Fruit fly (Drosophila melanogaster): Measurements from ENCODE around the gene CG42866.

CG42866 gene

dm6 chr2L:19951543-19952163 lies 9.8 kb downstream of the CG42866 start:
- TF ChIP-seq noc (tag; optimal IDR thresholded peaks at IDR 0.05): peak; percentile 2

- TF ChIP-seq noc (tag; optimal IDR thresholded peaks at IDR 0.05): no peak
Observed at dm6 chr2L:19949600-19949999, 11.9 kb downstream of the CG42866 start.

- no peak for TF ChIP-seq noc (tag; optimal IDR thresholded peaks at IDR 0.05)
Observed at dm6 chr2L:19947992-19948524, 13.4 kb downstream of the CG42866 start.

- TF ChIP-seq noc (tag; optimal IDR thresholded peaks at IDR 0.05): no peak
Observed at dm6 chr2L:19944309-19945172, 16.9 kb downstream of the CG42866 start.

- no peak for TF ChIP-seq noc (tag; optimal IDR thresholded peaks at IDR 0.05)
Observed at dm6 chr2L:19943112-19943511, 18.4 kb downstream of the CG42866 start.

dm6 chr2L:19942510-19942909 lies 19.0 kb downstream of the CG42866 start:
- no peak for TF ChIP-seq noc (tag; optimal IDR thresholded peaks at IDR 0.05)

dm6 chr2L:19941352-19941851 lies 20.1 kb downstream of the CG42866 start:
- peak; percentile 78 for TF ChIP-seq noc (tag; optimal IDR thresholded peaks at IDR 0.05)

- TF ChIP-seq noc (tag; optimal IDR thresholded peaks at IDR 0.05): no peak
Observed at dm6 chr2L:19940036-19940435, 21.4 kb downstream of the CG42866 start.

dm6 chr2L:19937804-19938461 lies 23.6 kb downstream of the CG42866 start:
- no peak for TF ChIP-seq noc (tag; optimal IDR thresholded peaks at IDR 0.05)

dm6 chr2L:19935085-19935846 lies 26.2 kb downstream of the CG42866 start:
- peak; percentile 58 for TF ChIP-seq noc (tag; optimal IDR thresholded peaks at IDR 0.05)

dm6 chr2L:19932523-19932922 lies 29.0 kb downstream of the CG42866 start:
- TF ChIP-seq noc (tag; optimal IDR thresholded peaks at IDR 0.05): no peak

dm6 chr2L:19930102-19930501 lies 31.4 kb downstream of the CG42866 start:
- peak; percentile 8 for TF ChIP-seq noc (tag; optimal IDR thresholded peaks at IDR 0.05)

dm6 chr2L:19923786-19924185 lies 37.7 kb downstream of the CG42866 start:
- TF ChIP-seq noc (tag; optimal IDR thresholded peaks at IDR 0.05): no peak

dm6 chr2L:19917860-19918259 lies 43.6 kb downstream of the CG42866 start:
- TF ChIP-seq noc (tag; optimal IDR thresholded peaks at IDR 0.05): no peak

- no peak for TF ChIP-seq noc (tag; optimal IDR thresholded peaks at IDR 0.05)
Observed at dm6 chr2L:19916982-19917381, 44.5 kb downstream of the CG42866 start.
